Fruit fly (Drosophila melanogaster): ENCODE data around the gene CG2924.

Gene CG2924

DNA sequence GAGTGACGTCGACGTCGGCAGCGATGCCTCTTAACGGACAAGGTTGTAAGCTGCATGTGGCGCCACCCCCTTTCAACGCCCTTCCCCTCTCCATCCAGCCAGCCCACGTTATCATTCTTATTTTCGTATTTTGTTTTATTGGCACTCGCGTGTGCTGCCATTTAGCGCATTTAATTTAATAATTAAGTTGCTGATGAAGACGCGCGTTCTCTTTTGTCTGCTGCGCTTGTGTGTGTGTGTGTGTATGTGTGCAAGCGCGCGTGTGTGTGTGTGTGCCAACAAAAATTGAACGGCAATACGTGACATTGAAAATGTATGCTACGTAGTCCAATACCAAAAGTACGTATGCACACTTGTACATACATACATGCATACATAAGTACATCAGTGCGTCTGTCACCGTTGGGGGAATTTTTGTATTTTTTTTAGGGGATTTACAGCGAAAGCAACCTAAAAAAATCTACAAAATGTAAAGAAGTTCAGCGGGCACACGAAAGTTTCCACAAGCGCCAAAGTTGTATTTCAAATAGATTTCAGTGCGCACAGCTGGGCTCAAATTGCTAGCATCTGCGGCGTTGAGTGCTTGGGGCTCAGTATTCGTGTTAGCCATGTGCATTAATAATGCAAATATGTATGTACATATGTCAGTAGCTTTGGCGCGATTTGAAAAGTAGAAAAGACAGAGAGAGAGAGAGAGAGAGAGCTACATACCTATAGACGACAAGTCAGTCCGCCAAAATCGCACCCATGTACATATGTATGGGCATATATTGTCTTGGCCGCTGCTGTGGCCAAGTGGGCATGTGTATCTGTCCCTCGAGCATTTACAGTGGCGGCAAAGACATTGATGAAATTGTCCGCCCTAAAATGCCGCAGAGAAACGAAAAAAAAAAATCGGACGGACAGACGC is 31.3 kb upstream of the CG2924 start (continued):
- TF ChIP-seq Ada2b (GFP tag; IDR thresholded peaks at IDR 0.05), result peak; percentile 84
- peak; percentile 81 for TF ChIP-seq bab2 (GFP tag; optimal IDR thresholded peaks at IDR 0.05)
- peak; percentile 77 for TF ChIP-seq CG3407 (GFP tag; optimal IDR thresholded peaks at IDR 0.05)
- peak; percentile 43 for TF ChIP-seq emc (GFP tag; optimal IDR thresholded peaks at IDR 0.05)
- no peak for TF ChIP-seq B-H2 (GFP tag; optimal IDR thresholded peaks at IDR 0.05)
- TF ChIP-seq CG17361 (GFP tag; IDR thresholded peaks at IDR 0.05), result peak; percentile 89
- TF ChIP-seq Fer3 (tag; optimal IDR thresholded peaks at IDR 0.05), result peak; percentile 76
- TF ChIP-seq HLHmδ (GFP tag; optimal IDR thresholded peaks at IDR 0.05), result no peak
- TF ChIP-seq CG7928 (GFP tag; optimal IDR thresholded peaks at IDR 0.05), result peak; percentile 20
- peak; percentile 75 for TF ChIP-seq CG7372 (GFP tag; IDR thresholded peaks at IDR 0.05)
- peak; percentile 87 for TF ChIP-seq ara (GFP tag; IDR thresholded peaks at IDR 0.05)
- TF ChIP-seq CG17829 (tag; optimal IDR thresholded peaks at IDR 0.05), result peak; percentile 84
- peak in 1 of 2 experiments; percentile 77 for TF ChIP-seq Eip74EF (GFP tag; optimal IDR thresholded peaks at IDR 0.05)
- TF ChIP-seq Xrp1 (GFP tag; IDR thresholded peaks at IDR 0.05), result peak; percentile 86
- TF ChIP-seq CG12744 (GFP tag; optimal IDR thresholded peaks at IDR 0.05), result peak; percentile 66
- TF ChIP-seq Atf-2 (GFP tag; optimal IDR thresholded peaks at IDR 0.05), result peak; percentile 57
- peak; percentile 97 for TF ChIP-seq CG11696 (GFP tag; IDR thresholded peaks at IDR 0.05)
- TF ChIP-seq bbx (GFP tag; IDR thresholded peaks at IDR 0.05; ENCODE audit: partially characterized antibody), result no peak
- TF ChIP-seq CG7963 (GFP tag; IDR thresholded peaks at IDR 0.05; ENCODE audit: partially characterized antibody), result no peak
- TF ChIP-seq usp (GFP tag; optimal IDR thresholded peaks at IDR 0.05), result no peak
- TF ChIP-seq CG12299 (tag; optimal IDR thresholded peaks at IDR 0.05), result peak; percentile 53
- peak; percentile 73 for TF ChIP-seq CG32772 (GFP tag; IDR thresholded peaks at IDR 0.05)
- TF ChIP-seq Doc2 (GFP tag; IDR thresholded peaks at IDR 0.05), result 0 out of 2 replicates have a peak, but pooled peaks have one; percentile 11
- TF ChIP-seq Xbp1 (GFP tag; optimal IDR thresholded peaks at IDR 0.05), result peak; percentile 77
- peak; percentile 81 for TF ChIP-seq HLH3B (GFP tag; IDR thresholded peaks at IDR 0.05)
- TF ChIP-seq CG4424 (GFP tag; optimal IDR thresholded peaks at IDR 0.05), result peak; percentile 79
- TF ChIP-seq Dek (tag; optimal IDR thresholded peaks at IDR 0.05), result peak; percentile 57
- TF ChIP-seq CG3163 (GFP tag; optimal IDR thresholded peaks at IDR 0.05), result peak; percentile 56
- TF ChIP-seq CG10147 (GFP tag; optimal IDR thresholded peaks at IDR 0.05), result peak; percentile 58
- TF ChIP-seq trh (GFP tag; optimal IDR thresholded peaks at IDR 0.05), result peak; percentile 21
- peak; percentile 62 for TF ChIP-seq NC2α (GFP tag; optimal IDR thresholded peaks at IDR 0.05)
- TF ChIP-seq Stat92E (GFP tag; optimal IDR thresholded peaks at IDR 0.05), result peak in 1 of 3 experiments; percentile 23
- TF ChIP-seq ase (GFP tag; IDR thresholded peaks at IDR 0.05), result peak; percentile 56; the same call in 2 of the 3 replicates
- TF ChIP-seq gro (GFP tag; optimal IDR thresholded peaks at IDR 0.05), result peak; percentile 45
- TF ChIP-seq fd102C (GFP tag; optimal IDR thresholded peaks at IDR 0.05), result peak; percentile 11
- TF ChIP-seq zf30C (GFP tag; optimal IDR thresholded peaks at IDR 0.05), result no peak
- peak; percentile 68 for TF ChIP-seq Camta (GFP tag; optimal IDR thresholded peaks at IDR 0.05)
- peak; percentile 61 for TF ChIP-seq CrebB (tag; optimal IDR thresholded peaks at IDR 0.05)
- TF ChIP-seq Rx (GFP tag; IDR thresholded peaks at IDR 0.05), result peak; percentile 80
- peak; percentile 85 for TF ChIP-seq repo (GFP tag; optimal IDR thresholded peaks at IDR 0.05)
- TF ChIP-seq her (GFP tag; optimal IDR thresholded peaks at IDR 0.05), result peak; percentile 80
- peak; percentile 85 for TF ChIP-seq lab (GFP tag; optimal IDR thresholded peaks at IDR 0.05)
- peak; percentile 68 for TF ChIP-seq CG12236 (GFP tag; optimal IDR thresholded peaks at IDR 0.05)
- no peak for TF ChIP-seq exex (tag; optimal IDR thresholded peaks at IDR 0.05)
- TF ChIP-seq gcm2 (GFP tag; optimal IDR thresholded peaks at IDR 0.05), result peak; percentile 45
- TF ChIP-seq zen2 (GFP tag; IDR thresholded peaks at IDR 0.05; ENCODE audit: partially characterized antibody), result no peak
- peak; percentile 66; the same call in 1 of the 2 replicates for TF ChIP-seq onecut (GFP tag; IDR thresholded peaks at IDR 0.05)
- peak; percentile 87 for TF ChIP-seq CG11504 (tag; optimal IDR thresholded peaks at IDR 0.05)

All from whole organism, embryonic.